Worm (Caenorhabditis elegans) whole organism, L2 larva: Measurements from ENCODE around the gene M7.8.
A peak's percentile ranks its signal among the peaks of the same experiment; 100 is the strongest.

ENCODE experiments used
- C34F6.9 ChIP-seq: fragments of 150-350 bp; optimal IDR thresholded peaks from 2 replicates; lab custom pipeline; 2014; ENCODE audit warnings: missing biosample characterization, missing genetic modification characterization
- F13H6.1 ChIP-seq: sonication (generic microtip); optimal IDR thresholded peaks from 2 replicates; lab custom pipeline; 2016; ENCODE audit warnings: missing genetic modification characterization, missing compliant biosample characterization
- R02D3.7 ChIP-seq: fragments of 150-350 bp; optimal IDR thresholded peaks from 2 replicates; lab custom pipeline; 2014; ENCODE audit warnings: missing biosample characterization, missing genetic modification characterization
- Y55F3AM.14 ChIP-seq: fragments of 200-800 bp; sonication (Bioruptor generic); optimal IDR thresholded peaks from 2 replicates; lab custom pipeline; 2018; ENCODE audit warnings: mild to moderate bottlenecking, missing genetic modification characterization, missing compliant biosample characterization
- ZK546.5 ChIP-seq: sonication (generic microtip); optimal IDR thresholded peaks from 2 replicates; lab custom pipeline; 2017; ENCODE audit warnings: missing biosample characterization, missing genetic modification characterization
- aly-2 ChIP-seq: fragments of 150-350 bp; optimal IDR thresholded peaks from 2 replicates; lab custom pipeline; 2014; ENCODE audit warnings: missing biosample characterization, missing genetic modification characterization
- ama-1 ChIP-seq: fragments of 150-350 bp; optimal IDR thresholded peaks from 2 replicates; lab custom pipeline; 2018; ENCODE audit warnings: inconsistent platforms
- blmp-1 ChIP-seq: sonication (generic microtip); optimal IDR thresholded peaks from 2 replicates; lab custom pipeline; 2017; ENCODE audit warnings: missing genetic modification characterization, mild to moderate bottlenecking, missing compliant biosample characterization, antibody characterized with exemption, moderate library complexity; ENCODE audit not compliant: insufficient read depth
- crh-2 ChIP-seq: sonication (generic microtip); optimal IDR thresholded peaks from 2 replicates; lab custom pipeline; 2017; ENCODE audit warnings: missing biosample characterization, missing genetic modification characterization
- dmd-4 ChIP-seq: sonication (generic microtip); optimal IDR thresholded peaks from 2 replicates; lab custom pipeline; 2017; ENCODE audit warnings: missing biosample characterization, missing genetic modification characterization
- egl-27 ChIP-seq: sonication (generic microtip); optimal IDR thresholded peaks from 3 replicates; lab custom pipeline; 2017; ENCODE audit warnings: missing biosample characterization, missing genetic modification reagents, missing genetic modification characterization
- fos-1 ChIP-seq: fragments of 150-350 bp; optimal IDR thresholded peaks from 2 replicates; lab custom pipeline; 2014; ENCODE audit warnings: missing biosample characterization, missing genetic modification characterization
- gmeb-1 ChIP-seq: fragments of 150-350 bp; optimal IDR thresholded peaks from 2 replicates; lab custom pipeline; 2014; ENCODE audit warnings: missing biosample characterization, missing genetic modification characterization
- lin-11 ChIP-seq: fragments of 150-350 bp; sonication (generic microtip); optimal IDR thresholded peaks from 2 replicates; lab custom pipeline; 2014; ENCODE audit warnings: missing biosample characterization, missing genetic modification characterization, inconsistent platforms, mixed read lengths
- lin-13 ChIP-seq: fragments of 150-350 bp; optimal IDR thresholded peaks from 2 replicates; lab custom pipeline; 2014; ENCODE audit warnings: missing biosample characterization, missing genetic modification reagents, missing genetic modification characterization
- lin-39 ChIP-seq: fragments of 150-350 bp; optimal IDR thresholded peaks from 2 replicates; lab custom pipeline; 2014; ENCODE audit warnings: missing biosample characterization, missing genetic modification reagents, missing genetic modification characterization
- lsy-2 ChIP-seq, 2 experiments: fragments of 150-350 bp in 1 of 2; sonication (generic microtip) in 1 of 2; optimal IDR thresholded peaks; 2 replicates each; lab custom pipeline; 2014 to 2017; ENCODE audit warnings: missing biosample characterization in 2 of 2, missing genetic modification characterization in 2 of 2
- mab-5 ChIP-seq: fragments of 150-350 bp; optimal IDR thresholded peaks from 2 replicates; lab custom pipeline; 2014; ENCODE audit warnings: missing biosample characterization, missing genetic modification characterization
- mbf-1 ChIP-seq: sonication (generic microtip); optimal IDR thresholded peaks from 2 replicates; lab custom pipeline; 2017; ENCODE audit warnings: missing biosample characterization, missing genetic modification characterization
- nhr-10 ChIP-seq: sonication (generic microtip); optimal IDR thresholded peaks from 2 replicates; lab custom pipeline; 2017; ENCODE audit warnings: missing biosample characterization, missing genetic modification characterization
- nhr-11 ChIP-seq: fragments of 150-350 bp; optimal IDR thresholded peaks from 2 replicates; lab custom pipeline; 2014; ENCODE audit warnings: missing biosample characterization, missing genetic modification characterization
- nhr-129 ChIP-seq: fragments of 150-350 bp; optimal IDR thresholded peaks from 2 replicates; lab custom pipeline; 2014; ENCODE audit warnings: missing biosample characterization, missing genetic modification characterization
- nhr-21 ChIP-seq: fragments of 150-350 bp; optimal IDR thresholded peaks from 2 replicates; lab custom pipeline; 2014; ENCODE audit warnings: missing biosample characterization, missing genetic modification characterization
- nhr-23 ChIP-seq: fragments of 150-350 bp; optimal IDR thresholded peaks from 2 replicates; lab custom pipeline; 2014; ENCODE audit warnings: missing biosample characterization, missing genetic modification reagents, missing genetic modification characterization
- nhr-25 ChIP-seq: fragments of 150-350 bp; sonication (generic microtip); optimal IDR thresholded peaks from 3 replicates; lab custom pipeline; 2014; ENCODE audit warnings: missing biosample characterization, missing genetic modification characterization
- sem-4 ChIP-seq: fragments of 150-350 bp; optimal IDR thresholded peaks from 2 replicates; lab custom pipeline; 2014; ENCODE audit warnings: missing biosample characterization, missing genetic modification reagents, missing genetic modification characterization
- sma-3 ChIP-seq: sonication (generic microtip); optimal IDR thresholded peaks from 2 replicates; lab custom pipeline; 2016; ENCODE audit warnings: missing genetic modification reagents, missing genetic modification characterization, missing compliant biosample characterization
- sma-9 ChIP-seq, 2 experiments: fragments of 150-350 bp in 1 of 2; sonication (generic microtip) in 1 of 2; optimal IDR thresholded peaks; 2 replicates each; lab custom pipeline; 2014 to 2016; ENCODE audit warnings: missing genetic modification characterization in 2 of 2, mild to moderate bottlenecking in 1 of 2, missing biosample characterization in 1 of 2, missing compliant biosample characterization in 1 of 2, missing genetic modification reagents in 1 of 2, moderate library complexity in 1 of 2
- snpc-4 ChIP-seq: fragments of 150-350 bp; optimal IDR thresholded peaks from 2 replicates; lab custom pipeline; 2014; ENCODE audit warnings: missing biosample characterization, missing genetic modification characterization
- unc-39 ChIP-seq: fragments of 150-350 bp; optimal IDR thresholded peaks from 2 replicates; lab custom pipeline; 2014; ENCODE audit warnings: missing biosample characterization, missing genetic modification characterization
- unc-55 ChIP-seq: fragments of 150-350 bp; sonication (generic microtip); optimal IDR thresholded peaks from 3 replicates; lab custom pipeline; 2014; ENCODE audit warnings: missing biosample characterization, missing genetic modification reagents, missing genetic modification characterization
- zag-1 ChIP-seq: fragments of 150-350 bp; optimal IDR thresholded peaks from 2 replicates; lab custom pipeline; 2014; ENCODE audit warnings: missing biosample characterization, missing genetic modification characterization
- ztf-11 ChIP-seq: sonication (generic microtip); optimal IDR thresholded peaks from 2 replicates; lab custom pipeline; 2017; ENCODE audit warnings: missing biosample characterization, missing genetic modification characterization
- ztf-4 ChIP-seq: fragments of 150-350 bp; optimal IDR thresholded peaks from 2 replicates; lab custom pipeline; 2014; ENCODE audit warnings: missing biosample characterization, missing genetic modification characterization

The M7.8 gene

ce11 chrIV:11111898-11112297 lies 17.0 kb upstream of the M7.8 start:
- TF ChIP-seq lsy-2 (tag; optimal IDR thresholded peaks at IDR 0.05; lab: Kevin White, UChicago), result peak in 1 of 2 experiments; percentile 21
- no peak for TF ChIP-seq Y55F3AM.14 (GFP tag; lab: Kevin White, UChicago)
- no peak for TF ChIP-seq sma-9 (GFP tag; optimal IDR thresholded peaks at IDR 0.05; lab: Kevin White, UChicago)
- TF ChIP-seq sma-9 (tag; optimal IDR thresholded peaks at IDR 0.05; lab: Kevin White, UChicago), result no peak
- TF ChIP-seq mab-5 (tag; lab: Kevin White, UChicago), result no peak
- TF ChIP-seq crh-2 (tag; lab: Kevin White, UChicago), result peak; percentile 49
- peak; percentile 44 for TF ChIP-seq nhr-129 (tag; lab: Kevin White, UChicago)
- no peak for TF ChIP-seq lin-39 (tag; lab: Kevin White, UChicago)
- no peak for TF ChIP-seq ztf-4 (tag; lab: Kevin White, UChicago)

ce11 chrIV:11110995-11111619 lies 16.2 kb upstream of the M7.8 start, which contains the start of gene rps-5:
Gene rps-5 (minus strand): TSS chrIV:11111045.
- TF ChIP-seq lin-13 (GFP tag; lab: Kevin White, UChicago), result peak; percentile 61
- peak; percentile 20 for TF ChIP-seq F13H6.1 (tag; lab: Kevin White, UChicago)
- TF ChIP-seq gmeb-1 (tag; lab: Kevin White, UChicago), result peak; percentile 78
- TF ChIP-seq crh-2 (tag; lab: Kevin White, UChicago), result peak; percentile 65
- peak; percentile 18 for TF ChIP-seq ama-1 (lab: Kevin White, UChicago)
- TF ChIP-seq nhr-11 (tag; lab: Kevin White, UChicago), result no peak
- TF ChIP-seq ZK546.5 (tag; lab: Kevin White, UChicago), result peak; percentile 15
- peak; percentile 14 for TF ChIP-seq mab-5 (tag; lab: Kevin White, UChicago)
- TF ChIP-seq zag-1 (tag; lab: Kevin White, UChicago), result no peak
- peak; percentile 71 for TF ChIP-seq nhr-129 (tag; lab: Kevin White, UChicago)
- no peak for TF ChIP-seq nhr-23 (tag; lab: Kevin White, UChicago)
- TF ChIP-seq nhr-21, result peak; percentile 33
- no peak for TF ChIP-seq egl-27 (tag; lab: Kevin White, UChicago)
- TF ChIP-seq sma-9 (GFP tag; optimal IDR thresholded peaks at IDR 0.05; lab: Kevin White, UChicago), result peak; percentile 41
- no peak for TF ChIP-seq sma-9 (tag; optimal IDR thresholded peaks at IDR 0.05; lab: Kevin White, UChicago)
- TF ChIP-seq lsy-2 (tag; optimal IDR thresholded peaks at IDR 0.05; lab: Kevin White, UChicago), result peak; percentile 50 to 89
- TF ChIP-seq snpc-4, result peak; percentile 49
- no peak for TF ChIP-seq ztf-4 (tag; lab: Kevin White, UChicago)
- TF ChIP-seq lin-11, result peak; percentile 47
- TF ChIP-seq unc-55 (GFP tag; lab: Kevin White, UChicago), result peak; percentile 86
- peak; percentile 29 for TF ChIP-seq sem-4 (tag; lab: Kevin White, UChicago)
- peak; percentile 71 for TF ChIP-seq C34F6.9
- peak; percentile 33 for TF ChIP-seq fos-1 (tag; lab: Kevin White, UChicago)
- TF ChIP-seq nhr-25 (tag; lab: Kevin White, UChicago), result peak; percentile 59
- peak; percentile 22 for TF ChIP-seq sma-3

- TF ChIP-seq lsy-2 (tag; optimal IDR thresholded peaks at IDR 0.05; lab: Kevin White, UChicago) (peak in 1 of 2 experiments; percentile 7), unc-55 (GFP tag; lab: Kevin White, UChicago) (no peak)
These were observed 14.9 kb upstream of the M7.8 start, which contains the start of gene pigk-1 for ce11 chrIV:11109771-11110170. Gene pigk-1 (minus strand): TSS chrIV:11110018.

- TF ChIP-seq crh-2 (tag; lab: Kevin White, UChicago), result no peak
- TF ChIP-seq nhr-11 (tag; lab: Kevin White, UChicago), result no peak
- no peak for TF ChIP-seq ztf-11
- TF ChIP-seq blmp-1, result no peak
- TF ChIP-seq mbf-1, result no peak
- no peak for TF ChIP-seq nhr-10 (tag; lab: Kevin White, UChicago)
- no peak for TF ChIP-seq R02D3.7 (tag; lab: Kevin White, UChicago)
- no peak for TF ChIP-seq egl-27 (tag; lab: Kevin White, UChicago)
- TF ChIP-seq aly-2, result no peak
- TF ChIP-seq nhr-23 (tag; lab: Kevin White, UChicago), result no peak
- TF ChIP-seq dmd-4 (tag; lab: Kevin White, UChicago), result no peak
- no peak for TF ChIP-seq lin-11
- TF ChIP-seq nhr-21, result no peak
- TF ChIP-seq unc-39 (tag; lab: Kevin White, UChicago), result no peak
- no peak for TF ChIP-seq lin-39 (tag; lab: Kevin White, UChicago)
- TF ChIP-seq sem-4 (tag; lab: Kevin White, UChicago), result no peak
These were observed 10.8 kb upstream of the M7.8 start, which contains the start of gene srlf-24 for ce11 chrIV:11105724-11106123. Gene srlf-24 (minus strand): TSS chrIV:11105824.
